Worm (Caenorhabditis elegans) whole organism, mixed stage, embryonic: ENCODE results near the gene T26G10.4.

Experiments used
- M03D4.4 ChIP-seq: sonication (generic microtip); optimal IDR thresholded peaks from 2 replicates; lab custom pipeline; 2017; ENCODE audit warnings: mild to moderate bottlenecking, missing genetic modification characterization, missing compliant biosample characterization
- blmp-1 ChIP-seq: fragments of 150-350 bp; optimal IDR thresholded peaks from 2 replicates; lab custom pipeline; 2014; ENCODE audit warnings: missing biosample characterization, missing genetic modification characterization
- cnd-1 ChIP-seq: fragments of 200-800 bp; sonication (Bioruptor generic); optimal IDR thresholded peaks from 2 replicates; lab custom pipeline; 2018; ENCODE audit warnings: mild to moderate bottlenecking, missing genetic modification characterization, missing compliant biosample characterization
- elt-3 ChIP-seq: fragments of 150-350 bp; optimal IDR thresholded peaks from 2 replicates; lab custom pipeline; 2014; ENCODE audit warnings: missing biosample characterization, missing genetic modification characterization
- lin-13 ChIP-seq: fragments of 150-350 bp; optimal IDR thresholded peaks from 2 replicates; lab custom pipeline; 2014; ENCODE audit warnings: missing biosample characterization, missing genetic modification characterization
- mab-5 ChIP-seq: fragments of 150-350 bp; optimal IDR thresholded peaks from 2 replicates; lab custom pipeline; 2014; ENCODE audit warnings: missing biosample characterization, missing genetic modification characterization
- nhr-12 ChIP-seq: fragments of 150-350 bp; optimal IDR thresholded peaks from 2 replicates; lab custom pipeline; 2014; ENCODE audit warnings: missing biosample characterization, missing genetic modification characterization
- nhr-237 ChIP-seq: fragments of 150-350 bp; optimal IDR thresholded peaks from 2 replicates; lab custom pipeline; 2014; ENCODE audit warnings: missing biosample characterization, missing genetic modification characterization
- nhr-28 ChIP-seq: fragments of 150-350 bp; optimal IDR thresholded peaks from 2 replicates; lab custom pipeline; 2014; ENCODE audit warnings: missing biosample characterization, missing genetic modification characterization
- nhr-76 ChIP-seq: sonication (generic microtip); optimal IDR thresholded peaks from 2 replicates; lab custom pipeline; 2017; ENCODE audit warnings: missing biosample characterization, missing genetic modification characterization
- unc-39 ChIP-seq: fragments of 150-350 bp; optimal IDR thresholded peaks from 2 replicates; lab custom pipeline; 2014; ENCODE audit warnings: missing biosample characterization, missing genetic modification characterization
- ztf-11 ChIP-seq: fragments of 150-350 bp; optimal IDR thresholded peaks from 2 replicates; lab custom pipeline; 2014; ENCODE audit warnings: missing biosample characterization, missing genetic modification characterization

ce11 chrIII:9385543-9385942, 34.8 kb upstream of the T26G10.4 start, which contains the start of gene C38C10.3:
- TF ChIP-seq elt-3 (no peak), unc-39 (tag; lab: Kevin White, UChicago) (no peak), nhr-12 (no peak), nhr-237 (no peak), nhr-28 (tag; lab: Kevin White, UChicago) (no peak), mab-5 (tag; lab: Kevin White, UChicago) (no peak), cnd-1 (no peak), nhr-76 (tag; lab: Kevin White, UChicago) (no peak), blmp-1 (no peak), lin-13 (tag; lab: Kevin White, UChicago) (no peak), ztf-11 (no peak), M03D4.4 (tag; lab: Kevin White, UChicago) (no peak)
